Fruit fly (Drosophila melanogaster) S2 (cell line): ENCODE measurements around the gene btd.

ENCODE experiments used
- CG8478 ChIP-seq: fragments of >200 bp; optimal IDR thresholded peaks from 2 replicates; lab custom pipeline; 2018
- CTCF ChIP-seq, 2 experiments: fragments of >200 bp; optimal IDR thresholded peaks; 2 replicates each; lab custom pipeline; 2018

DNA sequence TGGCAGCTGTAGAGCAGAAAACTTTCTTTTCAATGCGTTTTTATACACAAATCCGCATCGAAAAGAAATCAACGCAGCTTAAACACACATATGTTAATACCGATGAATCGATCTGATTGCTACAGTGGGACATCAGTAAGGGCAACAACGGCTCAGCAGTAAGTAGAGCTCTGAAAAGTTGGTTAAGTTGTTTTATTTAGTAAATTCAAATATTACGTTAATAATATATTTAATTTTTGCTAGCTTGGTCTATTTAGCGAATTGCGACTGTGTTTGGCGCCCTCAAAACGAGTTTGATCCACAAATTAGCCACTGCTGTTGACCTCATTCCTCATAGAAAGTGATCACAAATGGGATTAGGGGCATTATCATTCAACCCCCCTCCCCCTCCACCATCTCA, 42.0 kb upstream of the btd start:
- TF ChIP-seq CG8478 (lab: Kevin White, UChicago): no peak
- TF ChIP-seq CTCF (optimal IDR thresholded peaks at IDR 0.05; lab: Kevin White, UChicago): no peak
